Worm (Caenorhabditis elegans) whole organism, L2 larva: ENCODE measurements around the gene dnj-7.

Experiments
- R02D3.7 ChIP-seq: fragments of 150-350 bp; optimal IDR thresholded peaks from 2 replicates; lab custom pipeline; 2014; ENCODE audit warnings: missing biosample characterization, missing genetic modification characterization
- alr-1 ChIP-seq: fragments of 150-350 bp; optimal IDR thresholded peaks from 2 replicates; lab custom pipeline; 2014; ENCODE audit warnings: missing biosample characterization, missing genetic modification characterization
- ceh-16 ChIP-seq: fragments of 150-350 bp; optimal IDR thresholded peaks from 2 replicates; lab custom pipeline; 2014; ENCODE audit warnings: missing biosample characterization, missing genetic modification characterization
- ceh-82 ChIP-seq: fragments of 150-350 bp; optimal IDR thresholded peaks from 2 replicates; lab custom pipeline; 2014; ENCODE audit warnings: missing biosample characterization, missing genetic modification characterization
- elt-3 ChIP-seq: sonication (generic microtip); optimal IDR thresholded peaks from 2 replicates; lab custom pipeline; 2017; ENCODE audit warnings: missing biosample characterization, missing genetic modification characterization
- lin-11 ChIP-seq: fragments of 150-350 bp; sonication (generic microtip); optimal IDR thresholded peaks from 2 replicates; lab custom pipeline; 2014; ENCODE audit warnings: missing biosample characterization, missing genetic modification characterization, inconsistent platforms, mixed read lengths
- nhr-129 ChIP-seq: fragments of 150-350 bp; optimal IDR thresholded peaks from 2 replicates; lab custom pipeline; 2014; ENCODE audit warnings: missing biosample characterization, missing genetic modification characterization
- unc-62 ChIP-seq: fragments of 150-350 bp; optimal IDR thresholded peaks from 2 replicates; lab custom pipeline; 2014; ENCODE audit warnings: missing biosample characterization, missing genetic modification reagents, missing genetic modification characterization
- ztf-1 ChIP-seq: fragments of 200-800 bp; sonication (Bioruptor generic); conservative IDR thresholded peaks from 2 replicates; pipeline ENCODE4 v1.3.6; 2022; ENCODE audit warnings: missing genetic modification characterization, missing compliant biosample characterization

DNA sequence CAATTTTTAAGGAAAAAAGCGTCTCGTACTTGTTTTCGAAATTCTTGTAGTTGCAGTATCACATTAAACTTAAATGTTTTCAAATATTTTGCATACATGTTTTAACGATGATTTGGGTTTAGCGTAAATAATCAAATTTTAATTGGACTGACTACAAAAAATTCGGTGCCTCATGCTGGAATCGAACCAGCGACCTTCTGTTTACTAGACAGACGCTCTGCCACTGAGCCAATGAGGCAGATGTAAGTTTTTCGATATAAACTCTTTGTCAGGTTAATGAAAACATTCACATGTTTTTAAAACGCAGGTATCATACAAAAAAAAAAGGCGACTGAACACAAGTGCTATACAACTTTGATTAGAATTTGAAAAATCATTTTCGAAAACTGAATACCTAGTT, 17.5 kb upstream of the dnj-7 start:
- TF ChIP-seq alr-1 (no peak), ceh-82 (tag; lab: Kevin White, UChicago) (no peak), nhr-129 (tag; lab: Kevin White, UChicago) (no peak), ceh-16 (no peak), lin-11 (tag; lab: Kevin White, UChicago) (no peak), R02D3.7 (tag; lab: Kevin White, UChicago) (no peak), ztf-1 (GFP tag; lab: Robert Waterston, UW) (no peak), unc-62 (no peak), elt-3 (tag; lab: Kevin White, UChicago) (no peak)
